Fruit fly (Drosophila melanogaster) whole organism, embryonic: ENCODE results near the gene Ser12.
A peak's percentile ranks its signal among the peaks of the same experiment; 100 is the strongest.

Experiments used
- Asciz ChIP-seq: fragments of 200-800 bp; sonication (Bioruptor generic); optimal IDR thresholded peaks from 2 replicates; lab custom pipeline; 2017; ENCODE audit warnings: missing biosample characterization, mild to moderate bottlenecking, missing genetic modification characterization, missing genetic modification reagents
- Bgb ChIP-seq: fragments of 200-800 bp; sonication (Bioruptor generic); IDR thresholded peaks from 2 replicates; pipeline ENCODE4 v1.3.6; 2022; ENCODE audit warnings: missing biosample characterization, missing genetic modification characterization; ENCODE audit not compliant: partially characterized antibody
- CG10274 ChIP-seq: fragments of 200-800 bp; sonication (Bioruptor generic); optimal IDR thresholded peaks from 3 replicates; lab custom pipeline; 2017; ENCODE audit warnings: missing biosample characterization, mild to moderate bottlenecking, missing genetic modification characterization
- CG12659 ChIP-seq: fragments of 200-800 bp; sonication (Bioruptor generic); optimal IDR thresholded peaks from 3 replicates; lab custom pipeline; 2017; ENCODE audit warnings: mild to moderate bottlenecking, missing biosample characterization, missing genetic modification reagents, missing genetic modification characterization
- CG13287 ChIP-seq: fragments of 200-800 bp; sonication (Bioruptor generic); IDR thresholded peaks from 2 replicates; pipeline ENCODE4 v1.3.6; 2022; ENCODE audit warnings: missing biosample characterization, missing genetic modification characterization; ENCODE audit not compliant: partially characterized antibody
- CG17361 ChIP-seq: fragments of 200-800 bp; sonication (Bioruptor generic); IDR thresholded peaks from 3 replicates; pipeline ENCODE4 v1.3.6; 2022; ENCODE audit warnings: missing biosample characterization, missing genetic modification characterization
- CG17829 ChIP-seq: fragments of 200-800 bp; optimal IDR thresholded peaks from 2 replicates; lab custom pipeline; 2019; ENCODE audit warnings: missing biosample characterization, mild to moderate bottlenecking, missing genetic modification characterization, moderate library complexity
- CG2129 ChIP-seq: fragments of 200-800 bp; sonication (Bioruptor generic); IDR thresholded peaks from 2 replicates; pipeline ENCODE4 v1.3.6; 2022; ENCODE audit warnings: missing biosample characterization, missing genetic modification characterization; ENCODE audit not compliant: partially characterized antibody
- CG3065 ChIP-seq: fragments of 200-800 bp; sonication (Bioruptor generic); optimal IDR thresholded peaks from 2 replicates; lab custom pipeline; 2016; ENCODE audit warnings: missing biosample characterization, missing genetic modification characterization
- CG33557 ChIP-seq: fragments of 200-800 bp; sonication (Bioruptor generic); optimal IDR thresholded peaks from 2 replicates; lab custom pipeline; 2019; ENCODE audit warnings: missing biosample characterization, mild to moderate bottlenecking, missing genetic modification characterization, moderate library complexity
- CG34376 ChIP-seq: fragments of 200-800 bp; sonication (Bioruptor generic); optimal IDR thresholded peaks from 2 replicates; lab custom pipeline; 2018; ENCODE audit warnings: missing biosample characterization, mild to moderate bottlenecking, missing genetic modification characterization
- CG6254 ChIP-seq: fragments of 200-800 bp; sonication (Bioruptor generic); optimal IDR thresholded peaks from 3 replicates; lab custom pipeline; 2017; ENCODE audit warnings: mild to moderate bottlenecking, missing biosample characterization, missing genetic modification reagents, missing genetic modification characterization
- CG7786 ChIP-seq: fragments of 200-800 bp; sonication (Bioruptor generic); optimal IDR thresholded peaks from 2 replicates; lab custom pipeline; 2016; ENCODE audit warnings: missing biosample characterization, missing genetic modification characterization
- CG8359 ChIP-seq: fragments of 200-800 bp; sonication (Bioruptor generic); optimal IDR thresholded peaks from 2 replicates; lab custom pipeline; 2017; ENCODE audit warnings: missing biosample characterization, mild to moderate bottlenecking, missing genetic modification characterization, borderline replicate concordance
- CG9797 ChIP-seq: fragments of 200-800 bp; sonication (Bioruptor generic); optimal IDR thresholded peaks from 3 replicates; lab custom pipeline; 2018; ENCODE audit warnings: missing biosample characterization, mild to moderate bottlenecking, missing genetic modification characterization
- Deaf1 ChIP-seq: fragments of 200-800 bp; optimal IDR thresholded peaks from 3 replicates; lab custom pipeline; 2019; ENCODE audit warnings: missing biosample characterization, mild to moderate bottlenecking, missing genetic modification characterization, moderate library complexity
- Eip74EF ChIP-seq, 2 experiments: fragments of 200-800 bp in 1 of 2; fragments of >200 bp in 1 of 2; sonication (Bioruptor generic) in 1 of 2; optimal IDR thresholded peaks; 2 replicates each; lab custom pipeline; 2017 to 2019; ENCODE audit warnings: missing biosample characterization in 2 of 2, missing genetic modification characterization in 2 of 2, mild to moderate bottlenecking in 1 of 2, moderate library complexity in 1 of 2
- Ets65A ChIP-seq: fragments of 200-800 bp; sonication (Bioruptor generic); peaks from one replicate; lab custom pipeline; 2016; ENCODE audit warnings: missing biosample characterization, missing genetic modification characterization
- Ets97D ChIP-seq: fragments of 200-800 bp; sonication (Bioruptor generic); optimal IDR thresholded peaks from 3 replicates; lab custom pipeline; 2016; ENCODE audit warnings: missing biosample characterization, missing genetic modification characterization
- Fer2 ChIP-seq: fragments of 200-800 bp; sonication (Bioruptor generic); optimal IDR thresholded peaks from 2 replicates; lab custom pipeline; 2018; ENCODE audit warnings: missing biosample characterization, mild to moderate bottlenecking, missing genetic modification characterization, moderate library complexity
- Hmr ChIP-seq: fragments of 200-800 bp; sonication (Bioruptor generic); optimal IDR thresholded peaks from 3 replicates; lab custom pipeline; 2017; ENCODE audit warnings: mild to moderate bottlenecking, missing biosample characterization, missing genetic modification reagents, missing genetic modification characterization
- Hr78 ChIP-seq, 2 experiments: fragments of 200-800 bp in 1 of 2; fragments of >200 bp in 1 of 2; sonication (Bioruptor generic) in 1 of 2; optimal IDR thresholded peaks; 2 replicates each; lab custom pipeline; 2017 to 2019; ENCODE audit warnings: missing biosample characterization in 2 of 2, missing genetic modification characterization in 2 of 2, mild to moderate bottlenecking in 1 of 2, moderate library complexity in 1 of 2
- Hsf ChIP-seq: fragments of 200-800 bp; sonication (Bioruptor generic); optimal IDR thresholded peaks from 3 replicates; lab custom pipeline; 2016; ENCODE audit warnings: missing biosample characterization, missing genetic modification characterization
- MESR4 ChIP-seq: fragments of 200-800 bp; sonication (Bioruptor generic); optimal IDR thresholded peaks from 2 replicates; lab custom pipeline; 2018; ENCODE audit warnings: missing biosample characterization, mild to moderate bottlenecking, missing genetic modification characterization, moderate library complexity
- Meics ChIP-seq: fragments of 200-800 bp; sonication (Bioruptor generic); optimal IDR thresholded peaks from 2 replicates; lab custom pipeline; 2017; ENCODE audit warnings: missing biosample characterization, mild to moderate bottlenecking, missing genetic modification characterization
- Myb ChIP-seq: fragments of 200-800 bp; sonication (Bioruptor generic); optimal IDR thresholded peaks from 2 replicates; lab custom pipeline; 2016; ENCODE audit warnings: missing biosample characterization, missing genetic modification characterization
- Tbp ChIP-seq: fragments of >200 bp; optimal IDR thresholded peaks from 2 replicates; lab custom pipeline; 2018; ENCODE audit warnings: missing biosample characterization, missing genetic modification characterization
- ab ChIP-seq: fragments of 200-800 bp; sonication (Bioruptor generic); optimal IDR thresholded peaks from 2 replicates; lab custom pipeline; 2016; ENCODE audit warnings: missing biosample characterization, missing genetic modification characterization
- bowl ChIP-seq: fragments of 200-800 bp; sonication (Bioruptor generic); IDR thresholded peaks from 2 replicates; pipeline ENCODE4 v1.3.6; 2022; ENCODE audit warnings: missing biosample characterization, missing genetic modification characterization
- cas ChIP-seq: fragments of 200-800 bp; sonication (Bioruptor generic); IDR thresholded peaks from 2 replicates; pipeline ENCODE4 v1.3.6; 2022; ENCODE audit warnings: missing biosample characterization, missing genetic modification characterization
- da ChIP-seq: fragments of 200-800 bp; sonication (Bioruptor generic); optimal IDR thresholded peaks from 2 replicates; lab custom pipeline; 2016; ENCODE audit warnings: missing biosample characterization, missing genetic modification characterization
- ems ChIP-seq: fragments of 200-800 bp; sonication (Bioruptor generic); optimal IDR thresholded peaks from 3 replicates; lab custom pipeline; 2016; ENCODE audit warnings: missing biosample characterization, missing genetic modification characterization
- ewg ChIP-seq: fragments of 200-800 bp; sonication (Bioruptor generic); optimal IDR thresholded peaks from 3 replicates; lab custom pipeline; 2017; ENCODE audit warnings: mild to moderate bottlenecking, missing biosample characterization, missing genetic modification reagents, missing genetic modification characterization
- gce ChIP-seq: fragments of 200-800 bp; sonication (Bioruptor generic); IDR thresholded peaks from 3 replicates; pipeline ENCODE4 v1.3.6; 2022; ENCODE audit warnings: missing biosample characterization, missing genetic modification characterization
- inv ChIP-seq: fragments of 200-800 bp; sonication (Bioruptor generic); IDR thresholded peaks from 2 replicates; pipeline ENCODE4 v1.3.6; 2022; ENCODE audit warnings: missing biosample characterization, missing genetic modification characterization; ENCODE audit not compliant: partially characterized antibody
- kay ChIP-seq: fragments of 200-800 bp; sonication (Bioruptor generic); optimal IDR thresholded peaks from 2 replicates; lab custom pipeline; 2016; ENCODE audit warnings: missing biosample characterization, missing genetic modification characterization
- nerfin-2 ChIP-seq: fragments of 200-800 bp; sonication (Bioruptor generic); IDR thresholded peaks from 2 replicates; pipeline ENCODE4 v1.3.6; 2022; ENCODE audit warnings: missing biosample characterization, missing genetic modification characterization; ENCODE audit not compliant: partially characterized antibody
- org-1 ChIP-seq: fragments of 200-800 bp; sonication (Bioruptor generic); optimal IDR thresholded peaks from 2 replicates; lab custom pipeline; 2017; ENCODE audit warnings: missing biosample characterization, missing genetic modification characterization
- prd ChIP-seq, 3 experiments: fragments of >200 bp in 2 of 3; fragments of 200-800 bp in 1 of 3; sonication (Bioruptor generic) in 1 of 3; optimal IDR thresholded peaks in 2 of 3; IDR thresholded peaks in 1 of 3; 2 replicates in 2 of 3; 3 replicates in 1 of 3; pipeline versions ENCODE4 v1.3.6 to Lab custom; 2017 to 2022; ENCODE audit warnings: missing biosample characterization in 1 of 3, missing genetic modification characterization in 1 of 3
- ro ChIP-seq: fragments of 200-800 bp; sonication (Bioruptor generic); IDR thresholded peaks from 2 replicates; pipeline ENCODE4 v1.3.6; 2022; ENCODE audit warnings: missing biosample characterization, missing genetic modification characterization
- sd ChIP-seq: fragments of 200-800 bp; sonication (Bioruptor generic); optimal IDR thresholded peaks from 3 replicates; lab custom pipeline; 2018; ENCODE audit warnings: missing biosample characterization, mild to moderate bottlenecking, missing genetic modification characterization, moderate library complexity
- stwl ChIP-seq: fragments of 200-800 bp; sonication (Bioruptor generic); optimal IDR thresholded peaks from 3 replicates; lab custom pipeline; 2018; ENCODE audit warnings: missing biosample characterization, mild to moderate bottlenecking, missing genetic modification characterization, moderate library complexity
- sug ChIP-seq: fragments of 200-800 bp; optimal IDR thresholded peaks from 2 replicates; lab custom pipeline; 2019; ENCODE audit warnings: missing biosample characterization, mild to moderate bottlenecking, missing genetic modification characterization, moderate library complexity
- tx ChIP-seq: fragments of 200-800 bp; sonication (Bioruptor generic); optimal IDR thresholded peaks from 2 replicates; lab custom pipeline; 2016; ENCODE audit warnings: missing biosample characterization, missing genetic modification characterization
- unpg ChIP-seq: fragments of 200-800 bp; sonication (Bioruptor generic); optimal IDR thresholded peaks from 3 replicates; lab custom pipeline; 2018; ENCODE audit warnings: missing biosample characterization, mild to moderate bottlenecking, missing genetic modification characterization, moderate library complexity
- vnd ChIP-seq: fragments of 200-800 bp; sonication (Bioruptor generic); IDR thresholded peaks from 3 replicates; pipeline ENCODE4 v1.3.6; 2022; ENCODE audit warnings: missing biosample characterization, missing genetic modification characterization; ENCODE audit not compliant: partially characterized antibody
- vvl ChIP-seq: fragments of 200-800 bp; sonication (Bioruptor generic); IDR thresholded peaks from 2 replicates; pipeline ENCODE4 v1.3.6; 2022; ENCODE audit warnings: missing biosample characterization, missing genetic modification characterization
- z ChIP-seq: fragments of 200-800 bp; sonication (Bioruptor generic); IDR thresholded peaks from 3 replicates; pipeline ENCODE4 v1.3.6; 2022; ENCODE audit warnings: missing biosample characterization, missing genetic modification characterization

The Ser12 gene

dm6 chr2L:2221649-2222150 lies 29.4 kb downstream of the Ser12 start (continued):
- TF ChIP-seq ewg (GFP tag; lab: Kevin White, UChicago), result peak; percentile 91
- peak; percentile 99 for TF ChIP-seq Hmr (GFP tag; lab: Kevin White, UChicago)
- peak; percentile 84 for TF ChIP-seq da
- TF ChIP-seq inv (GFP tag; lab: Robert Waterston, UW), result no peak
- peak; percentile 83 for TF ChIP-seq Myb
- no peak for TF ChIP-seq prd (optimal IDR thresholded peaks at IDR 0.05; lab: Kevin White, UChicago)
- peak; percentile 98 for TF ChIP-seq prd (GFP tag; IDR thresholded peaks at IDR 0.05; lab: Robert Waterston, UW)
- TF ChIP-seq Tbp (GFP tag; lab: Kevin White, UChicago), result no peak
- no peak for TF ChIP-seq nerfin-2
- TF ChIP-seq ro, result peak; percentile 94
- peak; percentile 84 for TF ChIP-seq CG3065 (GFP tag; lab: Kevin White, UChicago)
- no peak for TF ChIP-seq CG2129 (GFP tag; lab: Robert Waterston, UW)
- peak; percentile 95 for TF ChIP-seq cas (GFP tag; lab: Robert Waterston, UW)
- TF ChIP-seq tx (GFP tag; lab: Kevin White, UChicago), result peak; percentile 94
- TF ChIP-seq z (GFP tag; lab: Robert Waterston, UW), result peak; percentile 81
- TF ChIP-seq CG33557 (GFP tag; lab: Kevin White, UChicago), result peak; percentile 90
- TF ChIP-seq vnd (GFP tag; lab: Robert Waterston, UW), result no peak
- TF ChIP-seq sug (tag; lab: Kevin White, UChicago), result peak; percentile 96
- TF ChIP-seq Fer2 (tag; lab: Kevin White, UChicago), result peak; percentile 91
- TF ChIP-seq CG10274 (GFP tag; lab: Kevin White, UChicago), result peak; percentile 83
- peak; percentile 96 for TF ChIP-seq org-1 (GFP tag; lab: Kevin White, UChicago)
- TF ChIP-seq Ets65A, result peak; percentile 99
- TF ChIP-seq Eip74EF (GFP tag; optimal IDR thresholded peaks at IDR 0.05; lab: Kevin White, UChicago), result peak in 1 of 2 experiments; percentile 92
- peak; percentile 85 for TF ChIP-seq sd (tag; lab: Kevin White, UChicago)
- TF ChIP-seq CG34376 (GFP tag; lab: Kevin White, UChicago), result peak; percentile 94
- peak; percentile 95 for TF ChIP-seq bowl (GFP tag; lab: Robert Waterston, UW)
- TF ChIP-seq CG12659 (GFP tag; lab: Kevin White, UChicago), result peak; percentile 98
- TF ChIP-seq CG8359 (GFP tag; lab: Kevin White, UChicago), result peak; percentile 75
- peak; percentile 99 for TF ChIP-seq vvl (GFP tag; lab: Robert Waterston, UW)
- TF ChIP-seq Hr78 (GFP tag; optimal IDR thresholded peaks at IDR 0.05; lab: Kevin White, UChicago), result peak in 1 of 2 experiments; percentile 62
- TF ChIP-seq Bgb (GFP tag; lab: Robert Waterston, UW), result no peak
- peak; percentile 68 for TF ChIP-seq MESR4 (GFP tag; lab: Kevin White, UChicago)
- TF ChIP-seq CG17361 (GFP tag; lab: Robert Waterston, UW), result peak; percentile 95
- peak; percentile 85 for TF ChIP-seq Ets97D (GFP tag; lab: Kevin White, UChicago)
- peak; percentile 96 for TF ChIP-seq kay (GFP tag; lab: Kevin White, UChicago)
- peak; percentile 16 for TF ChIP-seq stwl (tag; lab: Kevin White, UChicago)
- peak; percentile 97 for TF ChIP-seq Meics (GFP tag; lab: Kevin White, UChicago)
- TF ChIP-seq Deaf1 (tag; lab: Kevin White, UChicago), result peak; percentile 79
- peak; percentile 31; the same call in 1 of the 2 replicates for TF ChIP-seq CG13287 (GFP tag; lab: Robert Waterston, UW)
- peak; percentile 97 for TF ChIP-seq gce
- TF ChIP-seq unpg (GFP tag; lab: Kevin White, UChicago), result peak; percentile 95
- peak; percentile 97 for TF ChIP-seq CG7786 (GFP tag; lab: Kevin White, UChicago)
- peak; percentile 99 for TF ChIP-seq Hsf (GFP tag; lab: Kevin White, UChicago)
- TF ChIP-seq CG9797 (GFP tag; lab: Kevin White, UChicago), result peak; percentile 8
- TF ChIP-seq ab (GFP tag; lab: Kevin White, UChicago), result peak; percentile 93
- TF ChIP-seq ems (GFP tag; lab: Kevin White, UChicago), result peak; percentile 94
- peak; percentile 80 for TF ChIP-seq CG6254
- TF ChIP-seq CG17829, result peak; percentile 95
- peak; percentile 89 for TF ChIP-seq Asciz (GFP tag; lab: Kevin White, UChicago)
